Fruit fly (Drosophila melanogaster): ENCODE data around the gene CG34426.

Gene CG34426

DNA sequence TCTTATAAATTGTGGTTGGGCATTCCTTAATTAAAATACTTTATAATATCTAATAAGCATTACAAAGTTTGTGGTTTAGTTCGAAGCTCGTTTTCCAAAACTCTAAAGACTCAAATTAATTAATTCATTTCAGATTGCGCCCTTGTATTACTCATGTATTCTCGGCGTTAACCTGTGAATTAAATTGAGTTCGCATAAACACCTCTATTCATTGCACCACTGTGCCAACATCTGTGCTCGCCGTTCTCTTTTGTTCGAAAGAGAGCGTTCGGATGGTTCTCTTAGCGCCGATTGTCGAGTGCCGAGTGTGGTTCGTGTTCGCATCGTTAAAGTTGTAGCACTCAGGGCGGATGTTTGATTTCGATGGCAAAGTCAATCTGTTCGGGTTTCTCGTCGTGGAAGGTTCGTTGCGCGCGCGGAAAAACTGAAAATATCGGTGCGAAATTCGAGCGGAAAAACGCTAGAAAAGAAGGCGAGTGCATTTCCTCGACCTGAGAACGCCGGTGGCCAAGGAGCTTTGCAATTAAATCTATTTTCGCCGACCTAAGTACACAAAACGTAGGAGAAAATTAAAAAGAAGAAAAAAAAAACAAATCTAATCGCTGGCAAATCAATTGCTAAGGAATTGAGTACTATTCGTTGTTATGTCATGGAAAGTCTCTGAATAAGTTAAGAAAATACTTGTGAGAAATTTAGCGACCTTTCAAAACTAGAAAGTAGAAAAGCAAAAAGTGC, 25.0 kb downstream of the CG34426 start, which contains the start of gene dally (continued):
- TF ChIP-seq CG6175 (GFP tag; IDR thresholded peaks at IDR 0.05) (peak; percentile 64; the same call in 2 of the 3 replicates), usp (GFP tag; optimal IDR thresholded peaks at IDR 0.05) (no peak), mam (GFP tag; optimal IDR thresholded peaks at IDR 0.05) (no peak), Dbx (GFP tag; IDR thresholded peaks at IDR 0.05) (0 out of 3 replicates have a peak, but pooled peaks have one; percentile 22), ERR (GFP tag; optimal IDR thresholded peaks at IDR 0.05) (no peak), hkb (optimal IDR thresholded peaks at IDR 0.05) (peak; percentile 57), hkb (GFP tag; IDR thresholded peaks at IDR 0.05) (peak; percentile 68), Vsx1 (GFP tag; optimal IDR thresholded peaks at IDR 0.05) (peak; percentile 5), CG15011 (GFP tag; optimal IDR thresholded peaks at IDR 0.05) (no peak), Nf-YC (tag; optimal IDR thresholded peaks at IDR 0.05) (peak; percentile 23), Dip3 (GFP tag; optimal IDR thresholded peaks at IDR 0.05) (no peak), knrl (GFP tag; IDR thresholded peaks at IDR 0.05; ENCODE audit: partially characterized antibody) (peak; percentile 48; the same call in 1 of the 3 replicates), ttk (GFP tag; IDR thresholded peaks at IDR 0.05) (peak; percentile 5; the same call in 1 of the 2 replicates), ap (GFP tag; IDR thresholded peaks at IDR 0.05) (0 out of 2 replicates have a peak, but pooled peaks have one; percentile 6), az2 (GFP tag; optimal IDR thresholded peaks at IDR 0.05) (no peak), CG7987 (GFP tag; optimal IDR thresholded peaks at IDR 0.05) (peak; percentile 64), CG31224 (GFP tag; IDR thresholded peaks at IDR 0.05) (no peak), tna (GFP tag; IDR thresholded peaks at IDR 0.05; ENCODE audit: partially characterized antibody) (peak; percentile 64; the same call in 1 of the 2 replicates), pfk (GFP tag; optimal IDR thresholded peaks at IDR 0.05) (peak; percentile 36), Med (GFP tag) (peak; percentile 93), CG15601 (tag; optimal IDR thresholded peaks at IDR 0.05) (peak; percentile 28), MTF-1 (GFP tag; optimal IDR thresholded peaks at IDR 0.05; ENCODE audit: borderline replicate concordance) (peak; percentile 72), CG6683 (GFP tag; optimal IDR thresholded peaks at IDR 0.05) (no peak), CG3847 (GFP tag; IDR thresholded peaks at IDR 0.05) (no peak), slbo (GFP tag; IDR thresholded peaks at IDR 0.05) (peak; percentile 54), salm (tag; optimal IDR thresholded peaks at IDR 0.05) (peak; percentile 25), so (GFP tag; IDR thresholded peaks at IDR 0.05) (peak; percentile 65; the same call in 2 of the 3 replicates), Bteb2 (GFP tag; optimal IDR thresholded peaks at IDR 0.05) (no peak), CG15269 (tag; optimal IDR thresholded peaks at IDR 0.05) (peak; percentile 1), gro (GFP tag; optimal IDR thresholded peaks at IDR 0.05) (peak; percentile 75), CG12744 (GFP tag; optimal IDR thresholded peaks at IDR 0.05) (peak; percentile 36), Meics (GFP tag; optimal IDR thresholded peaks at IDR 0.05) (peak; percentile 2), nom (GFP tag; optimal IDR thresholded peaks at IDR 0.05) (peak; percentile 78), CG3281 (GFP tag; optimal IDR thresholded peaks at IDR 0.05) (peak; percentile 16), zfh1 (GFP tag; IDR thresholded peaks at IDR 0.05) (peak; percentile 57; the same call in 2 of the 3 replicates), CG6854 (GFP tag; optimal IDR thresholded peaks at IDR 0.05) (no peak), CG3163 (GFP tag; optimal IDR thresholded peaks at IDR 0.05) (peak; percentile 99), repo (GFP tag; optimal IDR thresholded peaks at IDR 0.05) (peak; percentile 37), kah (GFP tag; optimal IDR thresholded peaks at IDR 0.05) (peak; percentile 20), mirr (GFP tag; optimal IDR thresholded peaks at IDR 0.05) (peak; percentile 43), peb (GFP tag; IDR thresholded peaks at IDR 0.05) (0 out of 2 replicates have a peak, but pooled peaks have one; percentile 26), Hmx (GFP tag; optimal IDR thresholded peaks at IDR 0.05) (no peak), CG11247 (GFP tag; IDR thresholded peaks at IDR 0.05) (peak; percentile 36; the same call in 1 of the 2 replicates), chm (GFP tag; IDR thresholded peaks at IDR 0.05) (peak; percentile 78), Lim3 (GFP tag; IDR thresholded peaks at IDR 0.05) (no peak), lilli (GFP tag; optimal IDR thresholded peaks at IDR 0.05) (peak; percentile 15), CG13894 (tag; optimal IDR thresholded peaks at IDR 0.05) (peak; percentile 64), CG12659 (GFP tag; optimal IDR thresholded peaks at IDR 0.05) (peak; percentile 3), Dp (GFP tag; optimal IDR thresholded peaks at IDR 0.05) (no peak)

Data from whole organism, embryonic.